Fruit fly (Drosophila melanogaster) whole organism, embryonic: Measurements from ENCODE around the gene CG3348.
A peak's percentile ranks its signal among the peaks of the same experiment; 100 is the strongest.

Experiments
- CG10147 ChIP-seq: fragments of 200-800 bp; sonication (Bioruptor generic); optimal IDR thresholded peaks from 2 replicates; lab custom pipeline; 2019; ENCODE audit warnings: missing biosample characterization, mild to moderate bottlenecking, missing genetic modification characterization, moderate library complexity
- CG10274 ChIP-seq: fragments of 200-800 bp; sonication (Bioruptor generic); optimal IDR thresholded peaks from 3 replicates; lab custom pipeline; 2017; ENCODE audit warnings: missing biosample characterization, mild to moderate bottlenecking, missing genetic modification characterization
- CG11695 ChIP-seq: fragments of 200-800 bp; sonication (Bioruptor generic); IDR thresholded peaks from 3 replicates; pipeline ENCODE4 v1.3.6; 2022; ENCODE audit warnings: missing biosample characterization, missing genetic modification characterization
- CG14710 ChIP-seq: fragments of 200-800 bp; sonication (Bioruptor generic); optimal IDR thresholded peaks from 3 replicates; lab custom pipeline; 2019; ENCODE audit warnings: missing biosample characterization, mild to moderate bottlenecking, missing genetic modification characterization, moderate library complexity
- CG14965 ChIP-seq: fragments of 200-800 bp; sonication (Bioruptor generic); optimal IDR thresholded peaks from 2 replicates; lab custom pipeline; 2016; ENCODE audit warnings: missing biosample characterization, missing genetic modification characterization, borderline replicate concordance
- CG1647 ChIP-seq: fragments of 200-800 bp; sonication (Bioruptor generic); optimal IDR thresholded peaks from 3 replicates; lab custom pipeline; 2016; ENCODE audit warnings: missing biosample characterization, missing genetic modification characterization
- CG16779 ChIP-seq: fragments of 200-800 bp; sonication (Bioruptor generic); IDR thresholded peaks from 2 replicates; pipeline ENCODE4 v1.3.6; 2022; ENCODE audit warnings: missing biosample characterization, missing genetic modification characterization
- CG16815 ChIP-seq: fragments of 200-800 bp; sonication (Bioruptor generic); optimal IDR thresholded peaks from 3 replicates; lab custom pipeline; 2017; ENCODE audit warnings: missing biosample characterization, mild to moderate bottlenecking, missing genetic modification characterization
- CG17328 ChIP-seq: fragments of 200-800 bp; sonication (Bioruptor generic); IDR thresholded peaks from 2 replicates; pipeline ENCODE4 v1.3.6; 2022; ENCODE audit warnings: missing biosample characterization, missing genetic modification characterization
- CG2889 ChIP-seq: fragments of 200-800 bp; sonication (Bioruptor generic); IDR thresholded peaks from 3 replicates; pipeline ENCODE4 v1.3.6; 2022; ENCODE audit warnings: missing biosample characterization, missing genetic modification characterization
- CG34422 ChIP-seq: fragments of 200-800 bp; sonication (Bioruptor generic); IDR thresholded peaks from 3 replicates; pipeline ENCODE4 v1.3.6; 2022; ENCODE audit warnings: missing biosample characterization, missing genetic modification characterization
- CG4820 ChIP-seq: fragments of 200-800 bp; sonication (Bioruptor generic); optimal IDR thresholded peaks from 3 replicates; lab custom pipeline; 2016; ENCODE audit warnings: missing biosample characterization, missing genetic modification characterization
- CG5180 ChIP-seq: fragments of 200-800 bp; sonication (Bioruptor generic); optimal IDR thresholded peaks from 3 replicates; lab custom pipeline; 2017; ENCODE audit warnings: missing biosample characterization, missing genetic modification characterization, mild to moderate bottlenecking, moderate library complexity, missing genetic modification reagents
- CG5953 ChIP-seq: fragments of 200-800 bp; sonication (Bioruptor generic); IDR thresholded peaks from 2 replicates; pipeline ENCODE4 v1.3.6; 2022; ENCODE audit warnings: missing biosample characterization, missing genetic modification characterization
- CG6791 ChIP-seq: fragments of 200-800 bp; sonication (Bioruptor generic); IDR thresholded peaks from 3 replicates; pipeline ENCODE4 v1.3.6; 2022; ENCODE audit warnings: missing biosample characterization, missing genetic modification characterization; ENCODE audit not compliant: partially characterized antibody
- CG7271 ChIP-seq: fragments of 200-800 bp; sonication (Bioruptor generic); optimal IDR thresholded peaks from 2 replicates; lab custom pipeline; 2018; ENCODE audit warnings: missing biosample characterization, mild to moderate bottlenecking, missing genetic modification characterization, moderate library complexity
- CG8281 ChIP-seq: fragments of 200-800 bp; sonication (Bioruptor generic); optimal IDR thresholded peaks from 2 replicates; lab custom pipeline; 2018; ENCODE audit warnings: missing biosample characterization, mild to moderate bottlenecking, missing genetic modification characterization, moderate library complexity
- CG8944 ChIP-seq: fragments of 200-800 bp; sonication (Bioruptor generic); optimal IDR thresholded peaks from 3 replicates; lab custom pipeline; 2016; ENCODE audit warnings: missing biosample characterization, missing genetic modification characterization
- D19B ChIP-seq: fragments of 200-800 bp; sonication (Bioruptor generic); optimal IDR thresholded peaks from 2 replicates; lab custom pipeline; 2017; ENCODE audit warnings: missing biosample characterization, mild to moderate bottlenecking, missing genetic modification characterization
- Dbx ChIP-seq: fragments of 200-800 bp; sonication (Bioruptor generic); IDR thresholded peaks from 3 replicates; pipeline ENCODE4 v1.3.6; 2022; ENCODE audit warnings: missing biosample characterization, missing genetic modification characterization
- Dek ChIP-seq: fragments of 200-800 bp; sonication (Bioruptor generic); optimal IDR thresholded peaks from 3 replicates; lab custom pipeline; 2019; ENCODE audit warnings: missing biosample characterization, mild to moderate bottlenecking, missing genetic modification characterization, moderate library complexity
- Gsc ChIP-seq: fragments of 200-800 bp; sonication (Bioruptor generic); IDR thresholded peaks from 2 replicates; pipeline ENCODE4 v1.3.6; 2022; ENCODE audit warnings: missing biosample characterization, missing genetic modification characterization
- HLH54F ChIP-seq: fragments of 200-800 bp; sonication (Bioruptor generic); optimal IDR thresholded peaks from 3 replicates; lab custom pipeline; 2016; ENCODE audit warnings: missing biosample characterization, missing genetic modification characterization
- HmgD ChIP-seq: fragments of 200-800 bp; sonication (Bioruptor generic); optimal IDR thresholded peaks from 3 replicates; lab custom pipeline; 2016; ENCODE audit warnings: missing biosample characterization, missing genetic modification characterization
- Hmx ChIP-seq: fragments of 200-800 bp; sonication (Bioruptor generic); optimal IDR thresholded peaks from 2 replicates; lab custom pipeline; 2016; ENCODE audit warnings: missing biosample characterization, missing genetic modification characterization
- MBD-R2 ChIP-seq: fragments of 200-800 bp; sonication (Bioruptor generic); IDR thresholded peaks from 2 replicates; pipeline ENCODE4 v1.3.6; 2022; ENCODE audit warnings: missing biosample characterization, missing genetic modification characterization
- Nf-YB ChIP-seq: fragments of 200-800 bp; sonication (Bioruptor generic); optimal IDR thresholded peaks from 3 replicates; lab custom pipeline; 2019; ENCODE audit warnings: missing biosample characterization, mild to moderate bottlenecking, missing genetic modification characterization, moderate library complexity
- Ptx1 ChIP-seq: fragments of 200-800 bp; sonication (Bioruptor generic); IDR thresholded peaks from 2 replicates; pipeline ENCODE4 v1.3.6; 2022; ENCODE audit warnings: missing biosample characterization, missing genetic modification characterization
- Sox100B ChIP-seq: fragments of 200-800 bp; sonication (Bioruptor generic); optimal IDR thresholded peaks from 3 replicates; lab custom pipeline; 2018; ENCODE audit warnings: missing biosample characterization, mild to moderate bottlenecking, missing genetic modification characterization
- TFAM ChIP-seq: fragments of 200-800 bp; sonication (Bioruptor generic); optimal IDR thresholded peaks from 2 replicates; lab custom pipeline; 2017; ENCODE audit warnings: missing biosample characterization, missing genetic modification characterization, inconsistent platforms
- al ChIP-seq: fragments of 200-800 bp; sonication (Bioruptor generic); IDR thresholded peaks from 2 replicates; pipeline ENCODE4 v1.3.6; 2022; ENCODE audit warnings: missing biosample characterization, missing genetic modification characterization
- ash1 ChIP-seq: fragments of 200-800 bp; sonication (Bioruptor generic); optimal IDR thresholded peaks from 2 replicates; lab custom pipeline; 2018; ENCODE audit warnings: missing biosample characterization, mild to moderate bottlenecking, missing genetic modification characterization
- bab2 ChIP-seq: fragments of 200-800 bp; sonication (Bioruptor generic); optimal IDR thresholded peaks from 2 replicates; lab custom pipeline; 2016; ENCODE audit warnings: missing biosample characterization, missing genetic modification characterization
- bbx ChIP-seq: fragments of 200-800 bp; sonication (Bioruptor generic); IDR thresholded peaks from 2 replicates; pipeline ENCODE4 v1.3.6; 2022; ENCODE audit warnings: missing biosample characterization, missing genetic modification characterization; ENCODE audit not compliant: partially characterized antibody
- gt ChIP-seq: fragments of 200-800 bp; sonication (Bioruptor generic); IDR thresholded peaks from 2 replicates; pipeline ENCODE4 v1.3.6; 2022; ENCODE audit warnings: missing biosample characterization, missing genetic modification characterization
- ken ChIP-seq: fragments of 200-800 bp; sonication (Bioruptor generic); IDR thresholded peaks from 3 replicates; pipeline ENCODE4 v1.3.6; 2022; ENCODE audit warnings: missing biosample characterization, missing genetic modification characterization
- nerfin-2 ChIP-seq: fragments of 200-800 bp; sonication (Bioruptor generic); IDR thresholded peaks from 2 replicates; pipeline ENCODE4 v1.3.6; 2022; ENCODE audit warnings: missing biosample characterization, missing genetic modification characterization; ENCODE audit not compliant: partially characterized antibody
- nom ChIP-seq: fragments of 200-800 bp; sonication (Bioruptor generic); optimal IDR thresholded peaks from 2 replicates; lab custom pipeline; 2017; ENCODE audit warnings: missing biosample characterization, missing genetic modification characterization, mild to moderate bottlenecking, moderate library complexity, missing genetic modification reagents
- org-1 ChIP-seq: fragments of 200-800 bp; sonication (Bioruptor generic); optimal IDR thresholded peaks from 2 replicates; lab custom pipeline; 2017; ENCODE audit warnings: missing biosample characterization, missing genetic modification characterization
- peb ChIP-seq: fragments of 200-800 bp; sonication (Bioruptor generic); IDR thresholded peaks from 2 replicates; pipeline ENCODE4 v1.3.6; 2022; ENCODE audit warnings: missing biosample characterization, missing genetic modification characterization
- prd ChIP-seq, 3 experiments: fragments of >200 bp in 2 of 3; fragments of 200-800 bp in 1 of 3; sonication (Bioruptor generic) in 1 of 3; optimal IDR thresholded peaks in 2 of 3; IDR thresholded peaks in 1 of 3; 2 replicates in 2 of 3; 3 replicates in 1 of 3; pipeline versions ENCODE4 v1.3.6 to Lab custom; 2017 to 2022; ENCODE audit warnings: missing biosample characterization in 1 of 3, missing genetic modification characterization in 1 of 3
- pum ChIP-seq: fragments of 200-800 bp; sonication (Bioruptor generic); optimal IDR thresholded peaks from 2 replicates; lab custom pipeline; 2016; ENCODE audit warnings: missing biosample characterization, missing genetic modification characterization
- slp2 ChIP-seq: fragments of 200-800 bp; sonication (Bioruptor generic); optimal IDR thresholded peaks from 2 replicates; lab custom pipeline; 2016; ENCODE audit warnings: missing biosample characterization, missing genetic modification characterization
- ssp ChIP-seq: fragments of 200-800 bp; sonication (Bioruptor generic); IDR thresholded peaks from 2 replicates; pipeline ENCODE4 v1.3.6; 2022; ENCODE audit warnings: missing biosample characterization, missing genetic modification characterization
- tap ChIP-seq: fragments of 200-800 bp; optimal IDR thresholded peaks from 3 replicates; lab custom pipeline; 2019; ENCODE audit warnings: missing biosample characterization, mild to moderate bottlenecking, missing genetic modification characterization, moderate library complexity
- ttk ChIP-seq: fragments of 200-800 bp; sonication (Bioruptor generic); IDR thresholded peaks from 2 replicates; pipeline ENCODE4 v2.1.2; 2022; ENCODE audit warnings: missing biosample characterization, missing genetic modification characterization
- tx ChIP-seq: fragments of 200-800 bp; sonication (Bioruptor generic); optimal IDR thresholded peaks from 2 replicates; lab custom pipeline; 2016; ENCODE audit warnings: missing biosample characterization, missing genetic modification characterization
- unc-4 ChIP-seq: fragments of 200-800 bp; sonication (Bioruptor generic); IDR thresholded peaks from 2 replicates; pipeline ENCODE4 v1.3.6; 2022; ENCODE audit warnings: missing biosample characterization, missing genetic modification characterization; ENCODE audit not compliant: partially characterized antibody
- vnd ChIP-seq: fragments of 200-800 bp; sonication (Bioruptor generic); IDR thresholded peaks from 3 replicates; pipeline ENCODE4 v1.3.6; 2022; ENCODE audit warnings: missing biosample characterization, missing genetic modification characterization; ENCODE audit not compliant: partially characterized antibody

Gene CG3348

dm6 chr3R:27253136-27253920 is 38.7 kb downstream of the CG3348 start, which contains the start of gene pll (continued):
- no peak for TF ChIP-seq tap (tag; lab: Kevin White, UChicago)
- TF ChIP-seq CG10147 (GFP tag; lab: Kevin White, UChicago): peak; percentile 71
- TF ChIP-seq CG4820: peak; percentile 68
- TF ChIP-seq CG8944 (GFP tag; lab: Kevin White, UChicago): peak; percentile 64
- TF ChIP-seq Dek (tag; lab: Kevin White, UChicago): peak; percentile 78
- peak; percentile 64 for TF ChIP-seq CG16815 (GFP tag; lab: Kevin White, UChicago)
- peak; percentile 88 for TF ChIP-seq CG5953 (GFP tag; lab: Robert Waterston, UW)
- peak; percentile 65 for TF ChIP-seq tx (GFP tag; lab: Kevin White, UChicago)
- peak; percentile 48 for TF ChIP-seq bbx
- TF ChIP-seq org-1 (GFP tag; lab: Kevin White, UChicago): peak; percentile 17
- TF ChIP-seq ssp: peak; percentile 82
- TF ChIP-seq CG8281 (tag; lab: Kevin White, UChicago): no peak
- TF ChIP-seq CG16779 (GFP tag; lab: Robert Waterston, UW): peak; percentile 86
- no peak for TF ChIP-seq nerfin-2
- peak; percentile 61 for TF ChIP-seq Hmx (GFP tag; lab: Kevin White, UChicago)
- TF ChIP-seq CG2889 (GFP tag; lab: Robert Waterston, UW): peak; percentile 84
- TF ChIP-seq gt (GFP tag; lab: Robert Waterston, UW): no peak
- TF ChIP-seq HLH54F (GFP tag; lab: Kevin White, UChicago): peak; percentile 68
- TF ChIP-seq prd (optimal IDR thresholded peaks at IDR 0.05; lab: Kevin White, UChicago): no peak
- peak; percentile 91 for TF ChIP-seq prd (GFP tag; IDR thresholded peaks at IDR 0.05; lab: Robert Waterston, UW)
- TF ChIP-seq CG1647 (GFP tag; lab: Kevin White, UChicago): peak; percentile 32
- no peak for TF ChIP-seq CG6791 (GFP tag; lab: Robert Waterston, UW)
- peak; percentile 58 for TF ChIP-seq pum (GFP tag; lab: Kevin White, UChicago)
- peak; percentile 59 for TF ChIP-seq unc-4 (GFP tag; lab: Robert Waterston, UW)
- peak; percentile 89 for TF ChIP-seq MBD-R2 (GFP tag; lab: Robert Waterston, UW)
- peak; percentile 17 for TF ChIP-seq CG7271 (tag; lab: Kevin White, UChicago)
- no peak for TF ChIP-seq CG14965
- TF ChIP-seq vnd (GFP tag; lab: Robert Waterston, UW): 0 out of 3 replicates have a peak, but pooled peaks have one; percentile 9
- TF ChIP-seq ttk (GFP tag; lab: Robert Waterston, UW): peak; percentile 84
- peak; percentile 89 for TF ChIP-seq Ptx1
- TF ChIP-seq bab2: peak; percentile 81
- peak; percentile 88 for TF ChIP-seq CG11695
- TF ChIP-seq CG10274 (GFP tag; lab: Kevin White, UChicago): no peak
- TF ChIP-seq CG34422 (GFP tag; lab: Robert Waterston, UW): peak; percentile 87
- no peak for TF ChIP-seq ash1 (GFP tag; lab: Kevin White, UChicago)
- peak; percentile 91 for TF ChIP-seq CG17328 (GFP tag; lab: Robert Waterston, UW)
- TF ChIP-seq ken (GFP tag; lab: Robert Waterston, UW): peak; percentile 86
- no peak for TF ChIP-seq CG5180 (GFP tag; lab: Kevin White, UChicago)
- TF ChIP-seq Gsc (GFP tag; lab: Robert Waterston, UW): 0 out of 2 replicates have a peak, but pooled peaks have one; percentile 32
- peak; percentile 63 for TF ChIP-seq HmgD (GFP tag; lab: Kevin White, UChicago)
- no peak for TF ChIP-seq TFAM (GFP tag; lab: Kevin White, UChicago)
- TF ChIP-seq nom: no peak
- TF ChIP-seq Dbx (GFP tag; lab: Robert Waterston, UW): peak; percentile 90
- no peak for TF ChIP-seq D19B (GFP tag; lab: Kevin White, UChicago)
- no peak for TF ChIP-seq Sox100B (GFP tag; lab: Kevin White, UChicago)
- peak; percentile 83 for TF ChIP-seq al (GFP tag; lab: Robert Waterston, UW)
- TF ChIP-seq peb: peak; percentile 83
- peak; percentile 86 for TF ChIP-seq CG14710
- peak; percentile 28 for TF ChIP-seq slp2 (GFP tag; lab: Kevin White, UChicago)
- peak; percentile 41 for TF ChIP-seq Nf-YB (GFP tag; lab: Kevin White, UChicago)
